Fruit fly (Drosophila melanogaster): Measurements from ENCODE around the gene grn.

The grn gene

dm6 chr3R:8206628-8207275, 25.5 kb upstream of the grn start (continued):
- TF ChIP-seq CG2129 (GFP tag; IDR thresholded peaks at IDR 0.05; ENCODE audit: partially characterized antibody) (no peak), mirr (GFP tag; optimal IDR thresholded peaks at IDR 0.05) (peak; percentile 97), Dad (GFP tag; optimal IDR thresholded peaks at IDR 0.05) (no peak), CG1602 (GFP tag; optimal IDR thresholded peaks at IDR 0.05) (peak; percentile 41), pb (GFP tag; optimal IDR thresholded peaks at IDR 0.05) (no peak), CG8290 (GFP tag; optimal IDR thresholded peaks at IDR 0.05) (no peak), CG8290 (tag; optimal IDR thresholded peaks at IDR 0.05) (no peak), CG10274 (GFP tag; optimal IDR thresholded peaks at IDR 0.05) (peak; percentile 43), CG17361 (GFP tag; IDR thresholded peaks at IDR 0.05) (peak; percentile 62), tio (GFP tag; optimal IDR thresholded peaks at IDR 0.05) (peak; percentile 45), zen (tag; optimal IDR thresholded peaks at IDR 0.05) (peak; percentile 9), Opbp (GFP tag; IDR thresholded peaks at IDR 0.05; ENCODE audit: partially characterized antibody) (no peak), CG13123 (GFP tag; optimal IDR thresholded peaks at IDR 0.05) (no peak), CG1832 (GFP tag; optimal IDR thresholded peaks at IDR 0.05) (no peak), Trl (optimal IDR thresholded peaks at IDR 0.05) (no peak), Trl (GFP tag; optimal IDR thresholded peaks at IDR 0.05) (no peak), salm (tag; optimal IDR thresholded peaks at IDR 0.05) (no peak), CG17328 (GFP tag; IDR thresholded peaks at IDR 0.05) (peak; percentile 33; the same call in 1 of the 2 replicates), zf30C (GFP tag; optimal IDR thresholded peaks at IDR 0.05) (no peak), amos (GFP tag; IDR thresholded peaks at IDR 0.05; ENCODE audit: partially characterized antibody) (no peak), inv (GFP tag; IDR thresholded peaks at IDR 0.05; ENCODE audit: partially characterized antibody) (no peak), CG18764 (GFP tag; optimal IDR thresholded peaks at IDR 0.05) (no peak), CG12071 (GFP tag; optimal IDR thresholded peaks at IDR 0.05) (no peak), repo (GFP tag; optimal IDR thresholded peaks at IDR 0.05) (no peak), CG8765 (GFP tag; IDR thresholded peaks at IDR 0.05) (no peak), jigr1 (GFP tag; IDR thresholded peaks at IDR 0.05) (no peak; the same call in 2 of the 3 replicates), NfI (GFP tag; optimal IDR thresholded peaks at IDR 0.05) (peak; percentile 38), bbx (GFP tag; IDR thresholded peaks at IDR 0.05; ENCODE audit: partially characterized antibody) (no peak), otp (GFP tag; IDR thresholded peaks at IDR 0.05) (no peak), Nf-YC (tag; optimal IDR thresholded peaks at IDR 0.05) (peak; percentile 9), Doc2 (GFP tag; IDR thresholded peaks at IDR 0.05) (no peak), Doc3 (GFP tag; IDR thresholded peaks at IDR 0.05; ENCODE audit: partially characterized antibody) (no peak), CG3163 (GFP tag; optimal IDR thresholded peaks at IDR 0.05) (no peak), CG4404 (GFP tag; IDR thresholded peaks at IDR 0.05) (no peak), CG3726 (GFP tag; IDR thresholded peaks at IDR 0.05) (no peak), CG32772 (GFP tag; IDR thresholded peaks at IDR 0.05) (no peak), CG6683 (GFP tag; optimal IDR thresholded peaks at IDR 0.05) (no peak), ato (GFP tag; IDR thresholded peaks at IDR 0.05; ENCODE audit: partially characterized antibody) (no peak), trem (tag; optimal IDR thresholded peaks at IDR 0.05) (peak; percentile 22), HHEX (GFP tag; optimal IDR thresholded peaks at IDR 0.05) (peak; percentile 43), chn (GFP tag; optimal IDR thresholded peaks at IDR 0.05) (peak; percentile 32), CG2875 (GFP tag; optimal IDR thresholded peaks at IDR 0.05) (peak; percentile 41), Rfx (GFP tag; IDR thresholded peaks at IDR 0.05) (peak; percentile 56), nom (GFP tag; optimal IDR thresholded peaks at IDR 0.05) (no peak), Ets65A (GFP tag) (peak; percentile 91), Hand (GFP tag; optimal IDR thresholded peaks at IDR 0.05) (peak; percentile 14), Lim3 (GFP tag; IDR thresholded peaks at IDR 0.05) (peak; percentile 71; the same call in 1 of the 2 replicates), CG3065 (GFP tag; optimal IDR thresholded peaks at IDR 0.05) (no peak), lola (GFP tag; optimal IDR thresholded peaks at IDR 0.05) (peak in 1 of 3 experiments; percentile 59), Myb (GFP tag; optimal IDR thresholded peaks at IDR 0.05) (no peak)

Data from whole organism, embryonic.